Fruit fly (Drosophila melanogaster) whole organism, embryonic: Measurements from ENCODE around the gene CG31548.
A peak's percentile ranks its signal among the peaks of the same experiment; 100 is the strongest.

Source experiments
- B-H2 ChIP-seq: fragments of 200-800 bp; sonication (Bioruptor generic); optimal IDR thresholded peaks from 2 replicates; lab custom pipeline; 2018; ENCODE audit warnings: missing biosample characterization, mild to moderate bottlenecking, missing genetic modification characterization
- Bdp1 ChIP-seq: fragments of 200-800 bp; sonication (Bioruptor generic); optimal IDR thresholded peaks from 3 replicates; lab custom pipeline; 2016; ENCODE audit warnings: missing biosample characterization, missing genetic modification characterization
- CG10274 ChIP-seq: fragments of 200-800 bp; sonication (Bioruptor generic); optimal IDR thresholded peaks from 3 replicates; lab custom pipeline; 2017; ENCODE audit warnings: missing biosample characterization, mild to moderate bottlenecking, missing genetic modification characterization
- CG11085 ChIP-seq: fragments of 200-800 bp; sonication (Bioruptor generic); IDR thresholded peaks from 2 replicates; pipeline ENCODE4 v1.3.6; 2022; ENCODE audit warnings: missing biosample characterization, missing genetic modification characterization
- CG11398 ChIP-seq: fragments of 200-800 bp; sonication (Bioruptor generic); optimal IDR thresholded peaks from 2 replicates; lab custom pipeline; 2016; ENCODE audit warnings: missing biosample characterization, missing genetic modification characterization
- CG11723 ChIP-seq: fragments of 200-800 bp; sonication (Bioruptor generic); optimal IDR thresholded peaks from 2 replicates; lab custom pipeline; 2017; ENCODE audit warnings: missing biosample characterization, mild to moderate bottlenecking, missing genetic modification characterization
- CG12391 ChIP-seq: fragments of 200-800 bp; sonication (Bioruptor generic); optimal IDR thresholded peaks from 3 replicates; lab custom pipeline; 2018; ENCODE audit warnings: missing biosample characterization, mild to moderate bottlenecking, missing genetic modification characterization, moderate library complexity
- CG13123 ChIP-seq: fragments of 200-800 bp; sonication (Bioruptor generic); optimal IDR thresholded peaks from 2 replicates; lab custom pipeline; 2016; ENCODE audit warnings: missing biosample characterization, missing genetic modification characterization
- CG14667 ChIP-seq: fragments of 200-800 bp; sonication (Bioruptor generic); IDR thresholded peaks from 2 replicates; pipeline ENCODE4 v1.3.6; 2022; ENCODE audit warnings: missing biosample characterization, missing genetic modification characterization
- CG14860 ChIP-seq: fragments of 200-800 bp; sonication (Bioruptor generic); IDR thresholded peaks from 3 replicates; pipeline ENCODE4 v1.3.6; 2022; ENCODE audit warnings: missing biosample characterization, missing genetic modification characterization; ENCODE audit not compliant: partially characterized antibody
- CG1647 ChIP-seq: fragments of 200-800 bp; sonication (Bioruptor generic); optimal IDR thresholded peaks from 3 replicates; lab custom pipeline; 2016; ENCODE audit warnings: missing biosample characterization, missing genetic modification characterization
- CG17612 ChIP-seq: fragments of 200-800 bp; sonication (Bioruptor generic); IDR thresholded peaks from 2 replicates; pipeline ENCODE4 v1.3.6; 2022; ENCODE audit warnings: missing biosample characterization, missing genetic modification characterization
- CG3065 ChIP-seq: fragments of 200-800 bp; sonication (Bioruptor generic); optimal IDR thresholded peaks from 2 replicates; lab custom pipeline; 2016; ENCODE audit warnings: missing biosample characterization, missing genetic modification characterization
- CG3726 ChIP-seq: fragments of 200-800 bp; sonication (Bioruptor generic); IDR thresholded peaks from 3 replicates; pipeline ENCODE4, ENCODE4 v1.3.6; 2022; ENCODE audit warnings: missing biosample characterization, missing genetic modification characterization
- CG6175 ChIP-seq: fragments of 200-800 bp; sonication (Bioruptor generic); IDR thresholded peaks from 3 replicates; pipeline ENCODE4 v1.3.6; 2022; ENCODE audit warnings: missing biosample characterization, missing genetic modification characterization
- CG6791 ChIP-seq: fragments of 200-800 bp; sonication (Bioruptor generic); IDR thresholded peaks from 3 replicates; pipeline ENCODE4 v1.3.6; 2022; ENCODE audit warnings: missing biosample characterization, missing genetic modification characterization; ENCODE audit not compliant: partially characterized antibody
- CG7745 ChIP-seq: fragments of 200-800 bp; sonication (Bioruptor generic); optimal IDR thresholded peaks from 2 replicates; lab custom pipeline; 2018; ENCODE audit warnings: missing biosample characterization, mild to moderate bottlenecking, missing genetic modification characterization, moderate library complexity
- CG7839 ChIP-seq: fragments of 200-800 bp; sonication (Bioruptor generic); optimal IDR thresholded peaks from 3 replicates; lab custom pipeline; 2018; ENCODE audit warnings: missing biosample characterization, mild to moderate bottlenecking, missing genetic modification characterization, moderate library complexity
- CG8478 ChIP-seq: fragments of >200 bp; optimal IDR thresholded peaks from 2 replicates; lab custom pipeline; 2018
- CG9876 ChIP-seq: fragments of 200-800 bp; sonication (Bioruptor generic); optimal IDR thresholded peaks from 2 replicates; lab custom pipeline; 2016; ENCODE audit warnings: missing biosample characterization, missing genetic modification characterization
- D ChIP-seq, 2 experiments: fragments of 200-800 bp in 1 of 2; fragments of >200 bp in 1 of 2; sonication (Bioruptor generic) in 1 of 2; optimal IDR thresholded peaks; 2 replicates in 1 of 2; 3 replicates in 1 of 2; lab custom pipeline; 2017; ENCODE audit warnings: mild to moderate bottlenecking in 1 of 2, missing biosample characterization in 1 of 2, missing genetic modification characterization in 1 of 2, missing genetic modification reagents in 1 of 2
- Hr78 ChIP-seq, 2 experiments: fragments of 200-800 bp in 1 of 2; fragments of >200 bp in 1 of 2; sonication (Bioruptor generic) in 1 of 2; optimal IDR thresholded peaks; 2 replicates each; lab custom pipeline; 2017 to 2019; ENCODE audit warnings: missing biosample characterization in 2 of 2, missing genetic modification characterization in 2 of 2, mild to moderate bottlenecking in 1 of 2, moderate library complexity in 1 of 2
- NFAT ChIP-seq: fragments of 200-800 bp; sonication (Bioruptor generic); IDR thresholded peaks from 2 replicates; pipeline ENCODE4 v1.3.6; 2022; ENCODE audit warnings: missing biosample characterization, missing genetic modification characterization
- Pdp1 ChIP-seq, 2 experiments: fragments of 200-800 bp; sonication (Bioruptor generic); optimal IDR thresholded peaks; 3 replicates each; lab custom pipeline; 2016; ENCODE audit warnings: missing biosample characterization in 2 of 2, missing genetic modification characterization in 2 of 2, mild to moderate bottlenecking in 1 of 2, moderate library complexity in 1 of 2
- aop ChIP-seq: fragments of 200-800 bp; sonication (Bioruptor generic); IDR thresholded peaks from 2 replicates; pipeline ENCODE4 v1.3.6; 2022; ENCODE audit warnings: missing biosample characterization, missing genetic modification characterization
- ato ChIP-seq: fragments of 200-800 bp; sonication (Bioruptor generic); IDR thresholded peaks from 2 replicates; pipeline ENCODE4 v1.3.6; 2022; ENCODE audit warnings: missing biosample characterization, missing genetic modification characterization; ENCODE audit not compliant: partially characterized antibody
- bab2 ChIP-seq: fragments of 200-800 bp; sonication (Bioruptor generic); optimal IDR thresholded peaks from 2 replicates; lab custom pipeline; 2016; ENCODE audit warnings: missing biosample characterization, missing genetic modification characterization
- bcd ChIP-seq: fragments of 200-800 bp; sonication (Bioruptor generic); optimal IDR thresholded peaks from 2 replicates; lab custom pipeline; 2017; ENCODE audit warnings: missing biosample characterization, mild to moderate bottlenecking, missing genetic modification characterization
- chm ChIP-seq: fragments of 200-800 bp; sonication (Bioruptor generic); IDR thresholded peaks from 2 replicates; pipeline ENCODE4 v1.3.6; 2022; ENCODE audit warnings: missing biosample characterization, missing genetic modification characterization
- da ChIP-seq: fragments of 200-800 bp; sonication (Bioruptor generic); optimal IDR thresholded peaks from 2 replicates; lab custom pipeline; 2016; ENCODE audit warnings: missing biosample characterization, missing genetic modification characterization
- danr ChIP-seq: fragments of 200-800 bp; sonication (Bioruptor generic); IDR thresholded peaks from 2 replicates; pipeline ENCODE4 v1.3.6; 2022; ENCODE audit warnings: missing biosample characterization, missing genetic modification characterization
- dmrt11E ChIP-seq: fragments of 200-800 bp; sonication (Bioruptor generic); optimal IDR thresholded peaks from 3 replicates; lab custom pipeline; 2018; ENCODE audit warnings: missing biosample characterization, mild to moderate bottlenecking, missing genetic modification characterization, moderate library complexity
- dmrt99B ChIP-seq: fragments of 200-800 bp; sonication (Bioruptor generic); optimal IDR thresholded peaks from 2 replicates; lab custom pipeline; 2018; ENCODE audit warnings: missing biosample characterization, mild to moderate bottlenecking, missing genetic modification characterization, moderate library complexity
- esg ChIP-seq: fragments of 200-800 bp; sonication (Bioruptor generic); conservative IDR thresholded peaks from 2 replicates; pipeline ENCODE4 v1.3.6; 2022; ENCODE audit warnings: missing biosample characterization, missing genetic modification characterization
- ewg ChIP-seq: fragments of 200-800 bp; sonication (Bioruptor generic); optimal IDR thresholded peaks from 3 replicates; lab custom pipeline; 2017; ENCODE audit warnings: mild to moderate bottlenecking, missing biosample characterization, missing genetic modification reagents, missing genetic modification characterization
- ftz-f1 ChIP-seq: fragments of 200-800 bp; sonication (Bioruptor generic); optimal IDR thresholded peaks from 2 replicates; lab custom pipeline; 2016; ENCODE audit warnings: missing biosample characterization, missing genetic modification characterization
- ham ChIP-seq: fragments of 200-800 bp; sonication (Bioruptor generic); IDR thresholded peaks from 2 replicates; pipeline ENCODE4 v1.3.6; 2022; ENCODE audit warnings: missing biosample characterization, missing genetic modification characterization
- hth ChIP-seq: fragments of >200 bp; optimal IDR thresholded peaks from 2 replicates; lab custom pipeline; 2017; ENCODE audit warnings: inconsistent platforms
- inv ChIP-seq: fragments of 200-800 bp; sonication (Bioruptor generic); IDR thresholded peaks from 2 replicates; pipeline ENCODE4 v1.3.6; 2022; ENCODE audit warnings: missing biosample characterization, missing genetic modification characterization; ENCODE audit not compliant: partially characterized antibody
- jing ChIP-seq: fragments of 200-800 bp; sonication (Bioruptor generic); optimal IDR thresholded peaks from 2 replicates; lab custom pipeline; 2018; ENCODE audit warnings: missing biosample characterization, mild to moderate bottlenecking, missing genetic modification characterization
- mam ChIP-seq: fragments of 200-800 bp; sonication (Bioruptor generic); optimal IDR thresholded peaks from 3 replicates; lab custom pipeline; 2016; ENCODE audit warnings: missing biosample characterization, missing genetic modification characterization
- mld ChIP-seq: fragments of 200-800 bp; sonication (Bioruptor generic); IDR thresholded peaks from 3 replicates; pipeline ENCODE4 v1.3.6; 2022; ENCODE audit warnings: missing biosample characterization, missing genetic modification characterization; ENCODE audit not compliant: partially characterized antibody
- org-1 ChIP-seq: fragments of 200-800 bp; sonication (Bioruptor generic); optimal IDR thresholded peaks from 2 replicates; lab custom pipeline; 2017; ENCODE audit warnings: missing biosample characterization, missing genetic modification characterization
- otp ChIP-seq: fragments of 200-800 bp; sonication (Bioruptor generic); IDR thresholded peaks from 3 replicates; pipeline ENCODE4, ENCODE4 v1.3.6; 2022; ENCODE audit warnings: missing biosample characterization, missing genetic modification characterization
- sc ChIP-seq, 3 experiments: fragments of >200 bp in 2 of 3; fragments of 200-800 bp in 1 of 3; sonication (Bioruptor generic) in 1 of 3; optimal IDR thresholded peaks; 2 replicates in 2 of 3; 3 replicates in 1 of 3; lab custom pipeline; 2017; ENCODE audit warnings: mild to moderate bottlenecking in 1 of 3, missing biosample characterization in 1 of 3, missing genetic modification characterization in 1 of 3, missing genetic modification reagents in 1 of 3
- sima ChIP-seq: fragments of 200-800 bp; sonication (Bioruptor generic); optimal IDR thresholded peaks from 2 replicates; lab custom pipeline; 2016; ENCODE audit warnings: missing biosample characterization, missing genetic modification characterization
- slp2 ChIP-seq: fragments of 200-800 bp; sonication (Bioruptor generic); optimal IDR thresholded peaks from 2 replicates; lab custom pipeline; 2016; ENCODE audit warnings: missing biosample characterization, missing genetic modification characterization
- unpg ChIP-seq: fragments of 200-800 bp; sonication (Bioruptor generic); optimal IDR thresholded peaks from 3 replicates; lab custom pipeline; 2018; ENCODE audit warnings: missing biosample characterization, mild to moderate bottlenecking, missing genetic modification characterization, moderate library complexity
- wor ChIP-seq: fragments of 200-800 bp; sonication (Bioruptor generic); IDR thresholded peaks from 2 replicates; pipeline ENCODE4 v1.3.6; 2022; ENCODE audit warnings: missing biosample characterization, missing genetic modification characterization
- zfh1 ChIP-seq: fragments of 200-800 bp; sonication (Bioruptor generic); IDR thresholded peaks from 3 replicates; pipeline ENCODE4 v1.3.6; 2022; ENCODE audit warnings: missing biosample characterization, missing genetic modification characterization

Gene CG31548

dm6 chr3R:5606477-5606876 lies 30.2 kb downstream of the CG31548 start, which contains the start of gene asl (continued):
- TF ChIP-seq CG14667 (GFP tag; lab: Robert Waterston, UW) (no peak), CG3065 (GFP tag; lab: Kevin White, UChicago) (peak; percentile 19), da (GFP tag; lab: Kevin White, UChicago) (no peak), zfh1 (GFP tag; lab: Robert Waterston, UW) (peak; percentile 53; the same call in 1 of the 3 replicates), esg (GFP tag; lab: Robert Waterston, UW) (peak; percentile 40; the same call in 1 of the 2 replicates), chm (no peak), slp2 (GFP tag; lab: Kevin White, UChicago) (no peak), CG12391 (peak; percentile 78), dmrt11E (tag; lab: Kevin White, UChicago) (peak; percentile 65), sc (optimal IDR thresholded peaks at IDR 0.05; lab: Kevin White, UChicago) (no peak), sc (GFP tag; optimal IDR thresholded peaks at IDR 0.05; lab: Kevin White, UChicago) (no peak), CG11085 (GFP tag; lab: Robert Waterston, UW) (peak; percentile 54; the same call in 1 of the 2 replicates), Bdp1 (GFP tag; lab: Kevin White, UChicago) (peak; percentile 32), aop (GFP tag; lab: Robert Waterston, UW) (no peak), otp (GFP tag; lab: Robert Waterston, UW) (0 out of 3 replicates have a peak, but pooled peaks have one; percentile 33), CG14860 (GFP tag; lab: Robert Waterston, UW) (no peak), CG3726 (GFP tag; lab: Robert Waterston, UW) (no peak), NFAT (GFP tag; lab: Robert Waterston, UW) (no peak), CG1647 (peak; percentile 56), bab2 (GFP tag; lab: Kevin White, UChicago) (peak; percentile 36), dmrt99B (tag; lab: Kevin White, UChicago) (no peak), B-H2 (peak; percentile 33), CG7745 (tag; lab: Kevin White, UChicago) (no peak), Hr78 (GFP tag; optimal IDR thresholded peaks at IDR 0.05; lab: Kevin White, UChicago) (peak in 1 of 2 experiments; percentile 65), CG10274 (GFP tag; lab: Kevin White, UChicago) (no peak), wor (GFP tag; lab: Robert Waterston, UW) (no peak), ftz-f1 (no peak), mam (peak; percentile 44), inv (no peak), CG13123 (GFP tag; lab: Kevin White, UChicago) (peak; percentile 62), ato (GFP tag; lab: Robert Waterston, UW) (no peak), CG9876 (GFP tag; lab: Kevin White, UChicago) (peak; percentile 19), danr (GFP tag; lab: Robert Waterston, UW) (no peak), D (optimal IDR thresholded peaks at IDR 0.05; lab: Kevin White, UChicago) (no peak), D (GFP tag; optimal IDR thresholded peaks at IDR 0.05; lab: Kevin White, UChicago) (peak; percentile 44), jing (GFP tag; lab: Kevin White, UChicago) (no peak), org-1 (GFP tag; lab: Kevin White, UChicago) (no peak), CG6175 (GFP tag; lab: Robert Waterston, UW) (no peak), bcd (GFP tag; lab: Kevin White, UChicago) (peak; percentile 62), CG6791 (peak; percentile 57; the same call in 1 of the 3 replicates), hth (no peak), sima (GFP tag; lab: Kevin White, UChicago) (no peak), CG11723 (peak; percentile 15), ewg (peak; percentile 99), CG11398 (no peak), mld (GFP tag; lab: Robert Waterston, UW) (no peak), CG17612 (no peak), CG7839 (tag; lab: Kevin White, UChicago) (no peak), unpg (peak; percentile 72), Pdp1 (GFP tag; optimal IDR thresholded peaks at IDR 0.05; lab: Kevin White, UChicago) (peak; percentile 54 to 59), CG8478 (no peak), ham (no peak)
